Fruit fly (Drosophila melanogaster) whole organism, pupa: ENCODE data around the gene CG16762.

Source experiments
- CG14655 ChIP-seq: fragments of 200-800 bp; sonication (Bioruptor generic); optimal IDR thresholded peaks from 3 replicates; lab custom pipeline; 2017; ENCODE audit warnings: mild to moderate bottlenecking, missing biosample characterization, missing genetic modification reagents, missing genetic modification characterization
- CG15710 ChIP-seq: fragments of 200-800 bp; sonication (Bioruptor generic); optimal IDR thresholded peaks from 2 replicates; lab custom pipeline; 2018; ENCODE audit warnings: missing biosample characterization, mild to moderate bottlenecking, missing genetic modification characterization, moderate library complexity
- CG34367 ChIP-seq: fragments of 200-800 bp; sonication (Bioruptor generic); optimal IDR thresholded peaks from 2 replicates; lab custom pipeline; 2018; ENCODE audit warnings: missing biosample characterization, mild to moderate bottlenecking, missing genetic modification characterization
- CG9948 ChIP-seq: fragments of 200-800 bp; sonication (Bioruptor generic); optimal IDR thresholded peaks from 2 replicates; lab custom pipeline; 2018; ENCODE audit warnings: missing biosample characterization, mild to moderate bottlenecking, missing genetic modification characterization, moderate library complexity
- D1 ChIP-seq: fragments of 200-800 bp; sonication (Bioruptor generic); optimal IDR thresholded peaks from 2 replicates; lab custom pipeline; 2018; ENCODE audit warnings: missing biosample characterization, mild to moderate bottlenecking, missing genetic modification characterization, moderate library complexity
- Pif1B ChIP-seq: fragments of 200-800 bp; sonication (Bioruptor generic); optimal IDR thresholded peaks from 3 replicates; lab custom pipeline; 2016; ENCODE audit warnings: missing biosample characterization, missing genetic modification characterization

DNA sequence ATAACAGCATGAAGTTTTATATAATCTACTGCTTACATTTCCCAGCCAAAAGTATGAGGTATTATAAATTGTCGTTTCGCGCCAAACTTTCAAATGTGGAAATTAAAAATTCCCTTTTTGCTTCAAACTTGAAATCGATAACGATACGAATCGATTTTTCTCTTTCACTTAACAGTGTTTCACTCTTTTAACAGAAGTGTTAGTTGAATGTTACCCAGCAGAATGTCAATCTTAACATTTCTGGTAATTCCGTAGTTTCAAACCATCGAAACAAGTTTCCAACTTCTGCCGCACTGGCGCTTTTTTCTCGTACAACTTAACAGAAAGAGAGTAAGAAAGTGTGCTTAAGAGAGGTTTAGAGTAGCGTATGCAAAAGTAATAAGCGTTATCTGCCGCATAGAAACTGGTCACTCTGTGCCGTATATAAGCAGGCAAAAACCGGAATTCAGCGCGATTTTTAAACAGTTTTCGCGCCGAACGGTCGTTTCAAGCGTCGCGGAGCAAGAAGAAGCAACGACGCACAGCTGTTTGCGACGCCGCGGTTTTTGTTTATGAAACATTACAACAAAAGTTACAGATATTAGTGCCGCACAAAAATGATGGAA, 8.9 kb downstream of the CG16762 start:
- TF ChIP-seq CG9948 (tag; lab: Kevin White, UChicago) (no peak), Pif1B (no peak), D1 (no peak), CG15710 (tag; lab: Kevin White, UChicago) (no peak), CG34367 (tag; lab: Kevin White, UChicago) (no peak), CG14655 (no peak)
